Fruit fly (Drosophila melanogaster) whole organism, embryonic: ENCODE results near the gene BBIP1.

ENCODE experiments used
- ATbp ChIP-seq: fragments of 200-800 bp; sonication (Bioruptor generic); optimal IDR thresholded peaks from 2 replicates; lab custom pipeline; 2017; ENCODE audit warnings: missing biosample characterization, mild to moderate bottlenecking, missing genetic modification characterization, missing genetic modification reagents
- B-H1 ChIP-seq: fragments of 200-800 bp; sonication (Bioruptor generic); IDR thresholded peaks from 3 replicates; pipeline ENCODE4 v1.3.6; 2022; ENCODE audit warnings: missing biosample characterization, missing genetic modification characterization
- BtbVII ChIP-seq: fragments of 200-800 bp; sonication (Bioruptor generic); optimal IDR thresholded peaks from 3 replicates; lab custom pipeline; 2017; ENCODE audit warnings: missing biosample characterization, mild to moderate bottlenecking, missing genetic modification characterization
- CG10274 ChIP-seq: fragments of 200-800 bp; sonication (Bioruptor generic); optimal IDR thresholded peaks from 3 replicates; lab custom pipeline; 2017; ENCODE audit warnings: missing biosample characterization, mild to moderate bottlenecking, missing genetic modification characterization
- CG10366 ChIP-seq: fragments of 200-800 bp; sonication (Bioruptor generic); IDR thresholded peaks from 2 replicates; pipeline ENCODE4 v1.3.6; 2022; ENCODE audit warnings: missing biosample characterization, missing genetic modification characterization
- CG11398 ChIP-seq: fragments of 200-800 bp; sonication (Bioruptor generic); optimal IDR thresholded peaks from 2 replicates; lab custom pipeline; 2016; ENCODE audit warnings: missing biosample characterization, missing genetic modification characterization
- CG11504 ChIP-seq: fragments of 200-800 bp; sonication (Bioruptor generic); optimal IDR thresholded peaks from 3 replicates; lab custom pipeline; 2019; ENCODE audit warnings: missing biosample characterization, mild to moderate bottlenecking, missing genetic modification characterization, moderate library complexity
- CG11696 ChIP-seq: fragments of 200-800 bp; sonication (Bioruptor generic); IDR thresholded peaks from 2 replicates; pipeline ENCODE4 v1.3.6; 2022; ENCODE audit warnings: missing biosample characterization, missing genetic modification characterization
- CG1233 ChIP-seq: fragments of 200-800 bp; sonication (Bioruptor generic); optimal IDR thresholded peaks from 4 replicates; lab custom pipeline; 2018; ENCODE audit warnings: missing biosample characterization, mild to moderate bottlenecking, missing genetic modification characterization
- CG14965 ChIP-seq: fragments of 200-800 bp; sonication (Bioruptor generic); optimal IDR thresholded peaks from 2 replicates; lab custom pipeline; 2016; ENCODE audit warnings: missing biosample characterization, missing genetic modification characterization, borderline replicate concordance
- CG15514 ChIP-seq: fragments of 200-800 bp; sonication (Bioruptor generic); optimal IDR thresholded peaks from 3 replicates; lab custom pipeline; 2017; ENCODE audit warnings: missing biosample characterization, missing genetic modification characterization, mild to moderate bottlenecking, moderate library complexity, missing genetic modification reagents
- CG16863 ChIP-seq: fragments of 200-800 bp; sonication (Bioruptor generic); optimal IDR thresholded peaks from 3 replicates; lab custom pipeline; 2016; ENCODE audit warnings: missing biosample characterization, missing genetic modification characterization
- CG1792 ChIP-seq: fragments of 200-800 bp; sonication (Bioruptor generic); optimal IDR thresholded peaks from 2 replicates; lab custom pipeline; 2016; ENCODE audit warnings: missing biosample characterization, missing genetic modification characterization
- CG1832 ChIP-seq: fragments of 200-800 bp; sonication (Bioruptor generic); optimal IDR thresholded peaks from 2 replicates; lab custom pipeline; 2017; ENCODE audit warnings: missing biosample characterization, mild to moderate bottlenecking, missing genetic modification characterization, inconsistent platforms
- CG18599 ChIP-seq: fragments of 200-800 bp; sonication (Bioruptor generic); optimal IDR thresholded peaks from 3 replicates; lab custom pipeline; 2017; ENCODE audit warnings: missing biosample characterization, missing genetic modification characterization, mild to moderate bottlenecking, moderate library complexity, missing genetic modification reagents
- CG18764 ChIP-seq: fragments of 200-800 bp; sonication (Bioruptor generic); optimal IDR thresholded peaks from 3 replicates; lab custom pipeline; 2016; ENCODE audit warnings: missing biosample characterization, missing genetic modification characterization
- CG2120 ChIP-seq: fragments of 200-800 bp; sonication (Bioruptor generic); optimal IDR thresholded peaks from 3 replicates; lab custom pipeline; 2016; ENCODE audit warnings: missing biosample characterization, missing genetic modification characterization
- CG30431 ChIP-seq: fragments of 200-800 bp; sonication (Bioruptor generic); optimal IDR thresholded peaks from 2 replicates; lab custom pipeline; 2017; ENCODE audit warnings: missing biosample characterization, missing genetic modification characterization
- CG34376 ChIP-seq: fragments of 200-800 bp; sonication (Bioruptor generic); optimal IDR thresholded peaks from 2 replicates; lab custom pipeline; 2018; ENCODE audit warnings: missing biosample characterization, mild to moderate bottlenecking, missing genetic modification characterization
- CG4404 ChIP-seq: fragments of 200-800 bp; sonication (Bioruptor generic); IDR thresholded peaks from 2 replicates; pipeline ENCODE4 v1.3.6; 2022; ENCODE audit warnings: missing biosample characterization, missing genetic modification characterization
- CG7556 ChIP-seq: fragments of 200-800 bp; sonication (Bioruptor generic); optimal IDR thresholded peaks from 2 replicates; lab custom pipeline; 2017; ENCODE audit warnings: missing biosample characterization, mild to moderate bottlenecking, missing genetic modification characterization
- CG7963 ChIP-seq: fragments of 200-800 bp; sonication (Bioruptor generic); IDR thresholded peaks from 3 replicates; pipeline ENCODE4 v1.3.6; 2022; ENCODE audit warnings: missing biosample characterization, missing genetic modification characterization; ENCODE audit not compliant: partially characterized antibody
- CG8359 ChIP-seq: fragments of 200-800 bp; sonication (Bioruptor generic); optimal IDR thresholded peaks from 2 replicates; lab custom pipeline; 2017; ENCODE audit warnings: missing biosample characterization, mild to moderate bottlenecking, missing genetic modification characterization, borderline replicate concordance
- CG8478 ChIP-seq: fragments of >200 bp; optimal IDR thresholded peaks from 2 replicates; lab custom pipeline; 2018
- CG9817 ChIP-seq: fragments of 200-800 bp; sonication (Bioruptor generic); optimal IDR thresholded peaks from 2 replicates; lab custom pipeline; 2018; ENCODE audit warnings: missing biosample characterization, mild to moderate bottlenecking, missing genetic modification characterization, moderate library complexity
- Camta ChIP-seq: fragments of 200-800 bp; sonication (Bioruptor generic); optimal IDR thresholded peaks from 2 replicates; lab custom pipeline; 2016; ENCODE audit warnings: missing biosample characterization, missing genetic modification characterization
- Dad ChIP-seq: fragments of 200-800 bp; sonication (Bioruptor generic); optimal IDR thresholded peaks from 3 replicates; lab custom pipeline; 2016; ENCODE audit warnings: missing biosample characterization, missing genetic modification characterization
- Dbx ChIP-seq: fragments of 200-800 bp; sonication (Bioruptor generic); IDR thresholded peaks from 3 replicates; pipeline ENCODE4 v1.3.6; 2022; ENCODE audit warnings: missing biosample characterization, missing genetic modification characterization
- Dll ChIP-seq: fragments of 200-800 bp; sonication (Bioruptor generic); IDR thresholded peaks from 4 replicates; pipeline ENCODE4 v1.3.6; 2022; ENCODE audit warnings: missing biosample characterization, missing genetic modification characterization; ENCODE audit not compliant: partially characterized antibody
- Doc2 ChIP-seq: fragments of 200-800 bp; sonication (Bioruptor generic); IDR thresholded peaks from 2 replicates; pipeline ENCODE4 v1.3.6; 2022; ENCODE audit warnings: missing biosample characterization, missing genetic modification characterization
- Dp ChIP-seq: fragments of 200-800 bp; sonication (Bioruptor generic); optimal IDR thresholded peaks from 2 replicates; lab custom pipeline; 2018; ENCODE audit warnings: missing biosample characterization, mild to moderate bottlenecking, missing genetic modification characterization, moderate library complexity
- Dref ChIP-seq: fragments of 200-800 bp; sonication (Bioruptor generic); IDR thresholded peaks from 2 replicates; pipeline ENCODE4 v1.3.6; 2022; ENCODE audit warnings: missing biosample characterization, missing genetic modification characterization
- E2f1 ChIP-seq: fragments of 200-800 bp; sonication (Bioruptor generic); IDR thresholded peaks from 2 replicates; pipeline ENCODE4 v1.3.6; 2022; ENCODE audit warnings: missing biosample characterization, missing genetic modification characterization
- ERR ChIP-seq: fragments of 200-800 bp; sonication (Bioruptor generic); optimal IDR thresholded peaks from 2 replicates; lab custom pipeline; 2016; ENCODE audit warnings: missing biosample characterization, missing genetic modification characterization
- Eip74EF ChIP-seq, 2 experiments: fragments of 200-800 bp in 1 of 2; fragments of >200 bp in 1 of 2; sonication (Bioruptor generic) in 1 of 2; optimal IDR thresholded peaks; 2 replicates each; lab custom pipeline; 2017 to 2019; ENCODE audit warnings: missing biosample characterization in 2 of 2, missing genetic modification characterization in 2 of 2, mild to moderate bottlenecking in 1 of 2, moderate library complexity in 1 of 2
- Mad ChIP-seq: fragments of 200-800 bp; sonication (Bioruptor generic); optimal IDR thresholded peaks from 2 replicates; lab custom pipeline; 2016; ENCODE audit warnings: missing biosample characterization, missing genetic modification characterization
- Ravus ChIP-seq: fragments of 200-800 bp; sonication (Bioruptor generic); IDR thresholded peaks from 2 replicates; pipeline ENCODE4 v1.3.6; 2022; ENCODE audit warnings: missing biosample characterization, missing genetic modification characterization
- TFAM ChIP-seq: fragments of 200-800 bp; sonication (Bioruptor generic); optimal IDR thresholded peaks from 2 replicates; lab custom pipeline; 2017; ENCODE audit warnings: missing biosample characterization, missing genetic modification characterization, inconsistent platforms
- bowl ChIP-seq: fragments of 200-800 bp; sonication (Bioruptor generic); IDR thresholded peaks from 2 replicates; pipeline ENCODE4 v1.3.6; 2022; ENCODE audit warnings: missing biosample characterization, missing genetic modification characterization
- chinmo ChIP-seq: fragments of 200-800 bp; sonication (Bioruptor generic); IDR thresholded peaks from 4 replicates; pipeline ENCODE4 v1.3.6; 2022; ENCODE audit warnings: missing biosample characterization, missing genetic modification characterization; ENCODE audit not compliant: partially characterized antibody
- dan ChIP-seq: fragments of 200-800 bp; sonication (Bioruptor generic); IDR thresholded peaks from 2 replicates; pipeline ENCODE4 v1.3.6; 2022; ENCODE audit warnings: missing biosample characterization, missing genetic modification characterization
- dm ChIP-seq: fragments of 200-800 bp; sonication (Bioruptor generic); optimal IDR thresholded peaks from 3 replicates; lab custom pipeline; 2016; ENCODE audit warnings: missing biosample characterization, missing genetic modification characterization
- dmrt99B ChIP-seq: fragments of 200-800 bp; sonication (Bioruptor generic); optimal IDR thresholded peaks from 2 replicates; lab custom pipeline; 2018; ENCODE audit warnings: missing biosample characterization, mild to moderate bottlenecking, missing genetic modification characterization, moderate library complexity
- fd3F ChIP-seq: fragments of 200-800 bp; sonication (Bioruptor generic); optimal IDR thresholded peaks from 2 replicates; lab custom pipeline; 2018; ENCODE audit warnings: missing biosample characterization, mild to moderate bottlenecking, missing genetic modification characterization, moderate library complexity
- inv ChIP-seq: fragments of 200-800 bp; sonication (Bioruptor generic); IDR thresholded peaks from 2 replicates; pipeline ENCODE4 v1.3.6; 2022; ENCODE audit warnings: missing biosample characterization, missing genetic modification characterization; ENCODE audit not compliant: partially characterized antibody
- jing ChIP-seq: fragments of 200-800 bp; sonication (Bioruptor generic); optimal IDR thresholded peaks from 2 replicates; lab custom pipeline; 2018; ENCODE audit warnings: missing biosample characterization, mild to moderate bottlenecking, missing genetic modification characterization
- onecut ChIP-seq: fragments of 200-800 bp; sonication (Bioruptor generic); IDR thresholded peaks from 2 replicates; pipeline ENCODE4 v1.3.6; 2022; ENCODE audit warnings: missing biosample characterization, missing genetic modification characterization
- sim ChIP-seq: fragments of 200-800 bp; sonication (Bioruptor generic); IDR thresholded peaks from 2 replicates; pipeline ENCODE4 v1.3.6; 2022; ENCODE audit warnings: missing biosample characterization, missing genetic modification characterization
- slp2 ChIP-seq: fragments of 200-800 bp; sonication (Bioruptor generic); optimal IDR thresholded peaks from 2 replicates; lab custom pipeline; 2016; ENCODE audit warnings: missing biosample characterization, missing genetic modification characterization
- tin ChIP-seq: fragments of 200-800 bp; sonication (Bioruptor generic); optimal IDR thresholded peaks from 3 replicates; lab custom pipeline; 2016; ENCODE audit warnings: missing biosample characterization, missing genetic modification characterization
- zfh2 ChIP-seq: fragments of 200-800 bp; sonication (Bioruptor generic); optimal IDR thresholded peaks from 2 replicates; lab custom pipeline; 2016; ENCODE audit warnings: missing biosample characterization, missing genetic modification characterization

BBIP1 gene

dm6 chr3R:9399951-9400392, 4.2 kb upstream of the BBIP1 start, which contains the start of gene CG34117 (continued):
- peak in 1 of 2 experiments; percentile 73 for TF ChIP-seq Eip74EF (GFP tag; optimal IDR thresholded peaks at IDR 0.05; lab: Kevin White, UChicago)
- TF ChIP-seq zfh2 = peak; percentile 54
- TF ChIP-seq CG11398 (GFP tag; lab: Kevin White, UChicago) = no peak
- peak; percentile 75 for TF ChIP-seq dmrt99B (tag; lab: Kevin White, UChicago)
- TF ChIP-seq Dref (GFP tag; lab: Robert Waterston, UW) = no peak
- TF ChIP-seq CG10274 = no peak
- peak; percentile 82 for TF ChIP-seq CG10366 (GFP tag; lab: Robert Waterston, UW)
- TF ChIP-seq Ravus (GFP tag; lab: Robert Waterston, UW) = peak; percentile 31
- TF ChIP-seq CG18764 (GFP tag; lab: Kevin White, UChicago) = peak; percentile 67
- TF ChIP-seq fd3F (GFP tag; lab: Kevin White, UChicago) = peak; percentile 68
- peak; percentile 87 for TF ChIP-seq CG2120 (GFP tag; lab: Kevin White, UChicago)
- peak; percentile 17 for TF ChIP-seq slp2
- peak; percentile 74 for TF ChIP-seq CG34376 (GFP tag; lab: Kevin White, UChicago)
- peak; percentile 88 for TF ChIP-seq CG18599
- TF ChIP-seq CG8478 (lab: Kevin White, UChicago) = no peak
- TF ChIP-seq onecut (GFP tag; lab: Robert Waterston, UW) = peak; percentile 60
- peak; percentile 46 for TF ChIP-seq Camta (GFP tag; lab: Kevin White, UChicago)
- peak; percentile 81 for TF ChIP-seq Dbx (GFP tag; lab: Robert Waterston, UW)
- no peak for TF ChIP-seq dan
- peak; percentile 79 for TF ChIP-seq tin (GFP tag; lab: Kevin White, UChicago)
- TF ChIP-seq CG14965 (GFP tag; lab: Kevin White, UChicago) = no peak
- peak; percentile 75 for TF ChIP-seq CG7556 (GFP tag; lab: Kevin White, UChicago)
- TF ChIP-seq B-H1 (GFP tag; lab: Robert Waterston, UW) = peak; percentile 79; the same call in 2 of the 3 replicates
- TF ChIP-seq E2f1 (GFP tag; lab: Robert Waterston, UW) = peak; percentile 79
- TF ChIP-seq CG11696 (GFP tag; lab: Robert Waterston, UW) = peak; percentile 60
- no peak for TF ChIP-seq CG1832 (GFP tag; lab: Kevin White, UChicago)
- TF ChIP-seq CG1792 (GFP tag; lab: Kevin White, UChicago) = peak; percentile 39
- peak; percentile 55 for TF ChIP-seq Mad
- no peak for TF ChIP-seq inv (GFP tag; lab: Robert Waterston, UW)
- no peak for TF ChIP-seq CG8359 (GFP tag; lab: Kevin White, UChicago)
- TF ChIP-seq CG7963 (GFP tag; lab: Robert Waterston, UW) = no peak
- peak; percentile 41 for TF ChIP-seq CG16863 (GFP tag; lab: Kevin White, UChicago)
- TF ChIP-seq ATbp = peak; percentile 56
- TF ChIP-seq Dp (GFP tag; lab: Kevin White, UChicago) = peak; percentile 4
- TF ChIP-seq jing (GFP tag; lab: Kevin White, UChicago) = peak; percentile 22
- TF ChIP-seq CG1233 (GFP tag; lab: Kevin White, UChicago) = peak; percentile 77
- TF ChIP-seq Doc2 (GFP tag; lab: Robert Waterston, UW) = no peak
- TF ChIP-seq sim (GFP tag; lab: Robert Waterston, UW) = no peak
- TF ChIP-seq dm (GFP tag; lab: Kevin White, UChicago) = peak; percentile 17
- peak; percentile 67 for TF ChIP-seq CG15514 (GFP tag; lab: Kevin White, UChicago)
- TF ChIP-seq BtbVII = peak; percentile 75
- no peak for TF ChIP-seq chinmo (GFP tag; lab: Robert Waterston, UW)
- no peak for TF ChIP-seq TFAM (GFP tag; lab: Kevin White, UChicago)
- 0 out of 2 replicates have a peak, but pooled peaks have one; percentile 6 for TF ChIP-seq CG4404 (GFP tag; lab: Robert Waterston, UW)
- TF ChIP-seq bowl = no peak
- TF ChIP-seq CG11504 (tag; lab: Kevin White, UChicago) = peak; percentile 80
- peak; percentile 27 for TF ChIP-seq CG30431
- peak; percentile 16 for TF ChIP-seq ERR (GFP tag; lab: Kevin White, UChicago)
- peak; percentile 34 for TF ChIP-seq Dad (GFP tag; lab: Kevin White, UChicago)
- peak; percentile 62 for TF ChIP-seq CG9817 (tag; lab: Kevin White, UChicago)
- no peak for TF ChIP-seq Dll (GFP tag; lab: Robert Waterston, UW)
